ENCODE assay signal across 1 fruit fly cellular context in the genomic region with DNA sequence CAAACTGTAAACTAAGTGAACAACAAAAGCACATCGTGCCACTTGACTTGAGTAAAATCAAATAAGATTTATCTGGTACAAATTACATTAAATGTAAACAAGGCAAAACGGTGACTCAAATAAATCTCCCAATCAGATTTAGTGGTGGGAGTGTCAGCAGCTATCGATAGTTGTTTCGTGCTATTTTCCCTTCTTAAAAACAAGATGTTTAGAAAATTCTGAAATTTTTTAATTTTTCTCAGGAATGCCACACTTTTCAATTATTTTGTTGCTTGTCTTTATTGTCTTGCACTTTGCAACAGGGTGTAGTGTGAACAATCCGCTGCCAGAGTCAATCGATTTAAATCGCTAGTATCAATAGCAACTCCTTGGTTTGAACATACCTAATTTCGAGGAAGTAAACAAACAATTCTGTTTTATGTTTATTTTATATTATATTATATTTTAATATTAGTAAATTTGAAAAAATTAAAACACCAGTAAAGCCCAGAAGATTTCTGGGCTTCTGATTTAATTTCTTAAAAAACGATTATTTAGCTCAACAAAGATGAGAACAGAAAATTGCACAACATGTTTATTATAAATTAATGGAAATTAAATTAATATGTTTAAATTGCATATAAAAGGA.
TF ChIP-seq lines count a peak whose summit lies in the region.

MICAL-like (minus strand) TSS at position 138 of the 628 bp plus-strand sequence.

TF ChIP-seq in whole organism, embryonic, 481 proteins besides CTCF, POLR2A, EP300 and RAD21 (continued from another document and continues in another):
- TF ChIP-seq crc (GFP tag; optimal IDR thresholded peaks at IDR 0.05; lab: Kevin White, UChicago) (no peak), disco-r (GFP tag; optimal IDR thresholded peaks at IDR 0.05; lab: Kevin White, UChicago) (no peak), cwo (GFP tag; optimal IDR thresholded peaks at IDR 0.05; lab: Kevin White, UChicago) (no peak), CG10979 (tag; optimal IDR thresholded peaks at IDR 0.05; lab: Kevin White, UChicago) (no peak), CG17612 (GFP tag; IDR thresholded peaks at IDR 0.05; lab: Robert Waterston, UW) (no peak), pita (GFP tag; optimal IDR thresholded peaks at IDR 0.05; lab: Kevin White, UChicago) (no peak), CG18764 (GFP tag; optimal IDR thresholded peaks at IDR 0.05; lab: Kevin White, UChicago) (no peak), ken (GFP tag; IDR thresholded peaks at IDR 0.05; lab: Robert Waterston, UW) (peak; percentile 60; the same call in 1 of the 3 replicates), CG14050 (GFP tag; IDR thresholded peaks at IDR 0.05; lab: Robert Waterston, UW) (no peak), repo (GFP tag; optimal IDR thresholded peaks at IDR 0.05; lab: Kevin White, UChicago) (no peak), toy (GFP tag; IDR thresholded peaks at IDR 0.05; lab: Robert Waterston, UW) (no peak), dati (GFP tag; IDR thresholded peaks at IDR 0.05; lab: Robert Waterston, UW) (no peak), CG15269 (tag; optimal IDR thresholded peaks at IDR 0.05; lab: Kevin White, UChicago) (no peak), Taf1 (GFP tag; IDR thresholded peaks at IDR 0.05; lab: Robert Waterston, UW) (no peak), CG33213 (GFP tag; optimal IDR thresholded peaks at IDR 0.05; lab: Kevin White, UChicago) (peak; percentile 45), danr (GFP tag; IDR thresholded peaks at IDR 0.05; lab: Robert Waterston, UW) (0 out of 2 replicates have a peak, but pooled peaks have one; percentile 22), mirr (GFP tag; optimal IDR thresholded peaks at IDR 0.05; lab: Kevin White, UChicago) (no peak), CG31365 (tag; optimal IDR thresholded peaks at IDR 0.05; lab: Kevin White, UChicago) (no peak), stc (GFP tag; IDR thresholded peaks at IDR 0.05; lab: Robert Waterston, UW) (no peak), CG1792 (GFP tag; optimal IDR thresholded peaks at IDR 0.05; lab: Kevin White, UChicago) (no peak), Dip2 (GFP tag; IDR thresholded peaks at IDR 0.05; lab: Robert Waterston, UW) (no peak), CG4404 (GFP tag; IDR thresholded peaks at IDR 0.05; lab: Robert Waterston, UW) (peak; percentile 30), CG10959 (GFP tag; IDR thresholded peaks at IDR 0.05; lab: Robert Waterston, UW) (peak; percentile 23; the same call in 1 of the 2 replicates), CG7963 (GFP tag; IDR thresholded peaks at IDR 0.05; lab: Robert Waterston, UW; ENCODE audit: partially characterized antibody) (peak; percentile 71), wdn (GFP tag; IDR thresholded peaks at IDR 0.05; lab: Robert Waterston, UW) (no peak), CG6765 (GFP tag; optimal IDR thresholded peaks at IDR 0.05; lab: Kevin White, UChicago) (no peak), CG13424 (tag; optimal IDR thresholded peaks at IDR 0.05; lab: Kevin White, UChicago) (no peak), sug (tag; optimal IDR thresholded peaks at IDR 0.05; lab: Kevin White, UChicago) (no peak), sim (GFP tag; IDR thresholded peaks at IDR 0.05; lab: Robert Waterston, UW) (no peak), CG9797 (GFP tag; optimal IDR thresholded peaks at IDR 0.05; lab: Kevin White, UChicago) (no peak), pum (GFP tag; optimal IDR thresholded peaks at IDR 0.05; lab: Kevin White, UChicago) (no peak), E2f1 (GFP tag; IDR thresholded peaks at IDR 0.05; lab: Robert Waterston, UW) (no peak; the same call in 1 of the 2 replicates), ems (GFP tag; optimal IDR thresholded peaks at IDR 0.05; lab: Kevin White, UChicago) (no peak), CG16815 (GFP tag; optimal IDR thresholded peaks at IDR 0.05; lab: Kevin White, UChicago) (no peak), grn (GFP tag; optimal IDR thresholded peaks at IDR 0.05; lab: Kevin White, UChicago) (peak; percentile 18), dpn (GFP tag; optimal IDR thresholded peaks at IDR 0.05; lab: Kevin White, UChicago) (peak in 1 of 2 experiments; percentile 21), CG2712 (tag; optimal IDR thresholded peaks at IDR 0.05; lab: Kevin White, UChicago) (no peak), Ptx1 (GFP tag; IDR thresholded peaks at IDR 0.05; lab: Robert Waterston, UW) (peak; percentile 37), ham (GFP tag; IDR thresholded peaks at IDR 0.05; lab: Robert Waterston, UW) (no peak), CG2202 (tag; optimal IDR thresholded peaks at IDR 0.05; lab: Kevin White, UChicago) (no peak), CG17912 (GFP tag; optimal IDR thresholded peaks at IDR 0.05; lab: Kevin White, UChicago) (no peak), CG10431 (GFP tag; optimal IDR thresholded peaks at IDR 0.05; lab: Kevin White, UChicago) (no peak), CG13287 (GFP tag; IDR thresholded peaks at IDR 0.05; lab: Robert Waterston, UW; ENCODE audit: partially characterized antibody) (peak; percentile 89), yki (optimal IDR thresholded peaks at IDR 0.05; lab: Kevin White, UChicago) (no peak), bigmax (GFP tag; optimal IDR thresholded peaks at IDR 0.05; lab: Kevin White, UChicago) (no peak), CG11398 (GFP tag; optimal IDR thresholded peaks at IDR 0.05; lab: Kevin White, UChicago) (no peak), CG11723 (GFP tag; optimal IDR thresholded peaks at IDR 0.05; lab: Kevin White, UChicago) (no peak), Hmx (GFP tag; optimal IDR thresholded peaks at IDR 0.05; lab: Kevin White, UChicago) (no peak), Camta (GFP tag; optimal IDR thresholded peaks at IDR 0.05; lab: Kevin White, UChicago) (peak; percentile 10), Mad (GFP tag; optimal IDR thresholded peaks at IDR 0.05; lab: Kevin White, UChicago) (no peak), lov (optimal IDR thresholded peaks at IDR 0.05; lab: Kevin White, UChicago) (no peak), lov (GFP tag; IDR thresholded peaks at IDR 0.05; lab: Robert Waterston, UW) (no peak), sob (GFP tag; IDR thresholded peaks at IDR 0.05; lab: Robert Waterston, UW) (peak; percentile 59), ttk (GFP tag; IDR thresholded peaks at IDR 0.05; lab: Robert Waterston, UW) (no peak), CG12236 (GFP tag; optimal IDR thresholded peaks at IDR 0.05; lab: Kevin White, UChicago) (no peak), CG17385 (GFP tag; optimal IDR thresholded peaks at IDR 0.05; lab: Kevin White, UChicago) (no peak), CG30020 (tag; optimal IDR thresholded peaks at IDR 0.05; lab: Kevin White, UChicago) (no peak), CG7556 (GFP tag; optimal IDR thresholded peaks at IDR 0.05; lab: Kevin White, UChicago) (no peak), Tbp (GFP tag; optimal IDR thresholded peaks at IDR 0.05; lab: Kevin White, UChicago) (no peak), CG9876 (GFP tag; optimal IDR thresholded peaks at IDR 0.05; lab: Kevin White, UChicago) (no peak), Lpt (GFP tag; optimal IDR thresholded peaks at IDR 0.05; lab: Kevin White, UChicago) (no peak), CG13296 (GFP tag; optimal IDR thresholded peaks at IDR 0.05; lab: Kevin White, UChicago) (no peak), Sry-β (GFP tag; optimal IDR thresholded peaks at IDR 0.05; lab: Kevin White, UChicago) (no peak), Opbp (GFP tag; IDR thresholded peaks at IDR 0.05; lab: Robert Waterston, UW; ENCODE audit: partially characterized antibody) (peak; percentile 54; the same call in 1 of the 3 replicates), NC2β (GFP tag; optimal IDR thresholded peaks at IDR 0.05; lab: Kevin White, UChicago) (no peak), Antp (GFP tag; optimal IDR thresholded peaks at IDR 0.05; lab: Kevin White, UChicago) (peak; percentile 47), Sox100B (GFP tag; optimal IDR thresholded peaks at IDR 0.05; lab: Kevin White, UChicago) (no peak), Doc2 (GFP tag; IDR thresholded peaks at IDR 0.05; lab: Robert Waterston, UW) (no peak), sima (GFP tag; optimal IDR thresholded peaks at IDR 0.05; lab: Kevin White, UChicago) (no peak), wor (GFP tag; IDR thresholded peaks at IDR 0.05; lab: Robert Waterston, UW) (no peak), crol (GFP tag; IDR thresholded peaks at IDR 0.05; lab: Robert Waterston, UW) (no peak), gt (GFP tag; IDR thresholded peaks at IDR 0.05; lab: Robert Waterston, UW) (no peak), CG14710 (tag; optimal IDR thresholded peaks at IDR 0.05; lab: Kevin White, UChicago) (peak; percentile 78), CG6272 (GFP tag; IDR thresholded peaks at IDR 0.05; lab: Robert Waterston, UW) (peak; percentile 12; the same call in 1 of the 2 replicates), Side (GFP tag; optimal IDR thresholded peaks at IDR 0.05; lab: Kevin White, UChicago) (no peak), grau (tag; optimal IDR thresholded peaks at IDR 0.05; lab: Kevin White, UChicago) (no peak), CG11247 (GFP tag; IDR thresholded peaks at IDR 0.05; lab: Robert Waterston, UW) (0 out of 2 replicates have a peak, but pooled peaks have one; percentile 14), zf30C (GFP tag; optimal IDR thresholded peaks at IDR 0.05; lab: Kevin White, UChicago) (no peak), CG7271 (tag; optimal IDR thresholded peaks at IDR 0.05; lab: Kevin White, UChicago) (no peak), ATbp (GFP tag; optimal IDR thresholded peaks at IDR 0.05; lab: Kevin White, UChicago) (no peak), pan (optimal IDR thresholded peaks at IDR 0.05; lab: Kevin White, UChicago) (no peak), pan (GFP tag; optimal IDR thresholded peaks at IDR 0.05 in 1 of 2, IDR thresholded peaks at IDR 0.05 in 1 of 2) (peak in 1 of 2 experiments; percentile 8), oc (tag; optimal IDR thresholded peaks at IDR 0.05; lab: Kevin White, UChicago) (no peak), HLH4C (GFP tag; IDR thresholded peaks at IDR 0.05; lab: Robert Waterston, UW; ENCODE audit: partially characterized antibody) (peak; percentile 79), Six4 (GFP tag; optimal IDR thresholded peaks at IDR 0.05; lab: Kevin White, UChicago) (no peak), prd (optimal IDR thresholded peaks at IDR 0.05; lab: Kevin White, UChicago) (no peak), prd (GFP tag; IDR thresholded peaks at IDR 0.05; lab: Robert Waterston, UW) (peak; percentile 51; the same call in 1 of the 3 replicates), Drgx (GFP tag; IDR thresholded peaks at IDR 0.05; lab: Robert Waterston, UW) (no peak), maf-S (GFP tag; optimal IDR thresholded peaks at IDR 0.05; lab: Kevin White, UChicago) (no peak), usp (GFP tag; optimal IDR thresholded peaks at IDR 0.05; lab: Kevin White, UChicago) (no peak), Ada2b (GFP tag; IDR thresholded peaks at IDR 0.05; lab: Robert Waterston, UW) (peak; percentile 49), Gsc (GFP tag; IDR thresholded peaks at IDR 0.05; lab: Robert Waterston, UW) (no peak), Abd-B (GFP tag; optimal IDR thresholded peaks at IDR 0.05; lab: Kevin White, UChicago) (no peak), lola (GFP tag; optimal IDR thresholded peaks at IDR 0.05; lab: Kevin White, UChicago) (no peak), eyg (GFP tag; optimal IDR thresholded peaks at IDR 0.05; lab: Kevin White, UChicago) (peak; percentile 0), ase (GFP tag; IDR thresholded peaks at IDR 0.05; lab: Robert Waterston, UW) (peak; percentile 49; the same call in 1 of the 3 replicates), MTF-1 (GFP tag; optimal IDR thresholded peaks at IDR 0.05; lab: Kevin White, UChicago; ENCODE audit: borderline replicate concordance) (no peak), CG12219 (GFP tag; optimal IDR thresholded peaks at IDR 0.05; lab: Kevin White, UChicago) (no peak), CG32767 (GFP tag; IDR thresholded peaks at IDR 0.05; lab: Robert Waterston, UW) (no peak), tx (GFP tag; optimal IDR thresholded peaks at IDR 0.05; lab: Kevin White, UChicago) (no peak), CG8359 (GFP tag; optimal IDR thresholded peaks at IDR 0.05; lab: Kevin White, UChicago; ENCODE audit: borderline replicate concordance) (no peak), cato (GFP tag; optimal IDR thresholded peaks at IDR 0.05; lab: Kevin White, UChicago; ENCODE audit: borderline replicate concordance) (no peak), pnt (GFP tag; optimal IDR thresholded peaks at IDR 0.05; lab: Kevin White, UChicago) (peak; percentile 27), CG11456 (GFP tag; IDR thresholded peaks at IDR 0.05; lab: Robert Waterston, UW) (peak; percentile 4; the same call in 1 of the 3 replicates), CG13123 (GFP tag; optimal IDR thresholded peaks at IDR 0.05; lab: Kevin White, UChicago) (no peak), Sry-δ (GFP tag; optimal IDR thresholded peaks at IDR 0.05; lab: Kevin White, UChicago) (peak; percentile 88), zen2 (GFP tag; IDR thresholded peaks at IDR 0.05; lab: Robert Waterston, UW; ENCODE audit: partially characterized antibody) (peak; percentile 85), Jarid2 (GFP tag; optimal IDR thresholded peaks at IDR 0.05; lab: Kevin White, UChicago) (no peak), Elba2 (GFP tag; optimal IDR thresholded peaks at IDR 0.05; lab: Kevin White, UChicago) (no peak), CG3281 (GFP tag; optimal IDR thresholded peaks at IDR 0.05; lab: Kevin White, UChicago) (no peak), bsh (GFP tag; optimal IDR thresholded peaks at IDR 0.05; lab: Kevin White, UChicago) (peak in 1 of 2 experiments; percentile 28), CG8765 (GFP tag; IDR thresholded peaks at IDR 0.05; lab: Robert Waterston, UW) (no peak), gcm2 (GFP tag; optimal IDR thresholded peaks at IDR 0.05; lab: Kevin White, UChicago) (no peak), CG6654 (GFP tag; optimal IDR thresholded peaks at IDR 0.05; lab: Kevin White, UChicago) (no peak), Dp (GFP tag; optimal IDR thresholded peaks at IDR 0.05; lab: Kevin White, UChicago) (no peak), CG14860 (GFP tag; IDR thresholded peaks at IDR 0.05; lab: Robert Waterston, UW; ENCODE audit: partially characterized antibody) (peak; percentile 77), tll (GFP tag; optimal IDR thresholded peaks at IDR 0.05; lab: Kevin White, UChicago) (peak in 1 of 2 experiments; percentile 1), H15 (GFP tag; IDR thresholded peaks at IDR 0.05; lab: Robert Waterston, UW) (no peak), pb (GFP tag; optimal IDR thresholded peaks at IDR 0.05; lab: Kevin White, UChicago) (no peak), D19A (tag; optimal IDR thresholded peaks at IDR 0.05; lab: Kevin White, UChicago) (no peak), inv (GFP tag; IDR thresholded peaks at IDR 0.05; lab: Robert Waterston, UW; ENCODE audit: partially characterized antibody) (peak; percentile 90), Atf-2 (GFP tag; optimal IDR thresholded peaks at IDR 0.05; lab: Kevin White, UChicago) (no peak), tio (GFP tag; optimal IDR thresholded peaks at IDR 0.05; lab: Kevin White, UChicago) (no peak), CG14014 (GFP tag; IDR thresholded peaks at IDR 0.05; lab: Robert Waterston, UW) (peak; percentile 40; the same call in 1 of the 2 replicates), so (GFP tag; IDR thresholded peaks at IDR 0.05; lab: Robert Waterston, UW) (no peak), CkIIα-i1 (GFP tag; IDR thresholded peaks at IDR 0.05; lab: Robert Waterston, UW) (no peak)
